Worm (Caenorhabditis elegans) whole organism, midembryonic: ENCODE data around the gene mip-2.

Experiments
- T22C8.4 ChIP-seq: fragments of 200-800 bp; sonication (Bioruptor generic); IDR thresholded peaks from 2 replicates; pipeline ENCODE4 v1.3.6; 2022; ENCODE audit warnings: missing genetic modification characterization, missing compliant biosample characterization
- cog-1 ChIP-seq: sonication (generic microtip); optimal IDR thresholded peaks from 2 replicates; lab custom pipeline; 2016; ENCODE audit warnings: missing genetic modification characterization, missing compliant biosample characterization
- flt-1 ChIP-seq: fragments of 200-800 bp; sonication (Bioruptor generic); IDR thresholded peaks from 2 replicates; pipeline ENCODE4 v1.3.6; 2022; ENCODE audit warnings: missing genetic modification characterization, missing compliant biosample characterization
- klf-2 ChIP-seq: fragments of 200-800 bp; sonication (Bioruptor generic); conservative IDR thresholded peaks from 2 replicates; pipeline ENCODE4 v1.3.6; 2022; ENCODE audit warnings: missing genetic modification reagents, missing genetic modification characterization, missing compliant biosample characterization
- med-1 ChIP-seq: sonication (generic microtip); optimal IDR thresholded peaks from 2 replicates; lab custom pipeline; 2017; ENCODE audit warnings: missing genetic modification characterization, mild to moderate bottlenecking, missing compliant biosample characterization, antibody characterized with exemption, missing genetic modification reagents; ENCODE audit not compliant: insufficient read depth
- ref-1 ChIP-seq: fragments of 200-800 bp; sonication (Bioruptor generic); conservative IDR thresholded peaks from 2 replicates; pipeline ENCODE4 v1.3.6; 2022; ENCODE audit warnings: missing genetic modification reagents, missing genetic modification characterization, missing compliant biosample characterization
- tab-1 ChIP-seq: fragments of 200-800 bp; sonication (Bioruptor generic); IDR thresholded peaks from 2 replicates; pipeline ENCODE4 v1.3.6; 2022; ENCODE audit warnings: missing genetic modification characterization, missing compliant biosample characterization
- ztf-23 ChIP-seq: fragments of 200-800 bp; sonication (Bioruptor generic); IDR thresholded peaks from 2 replicates; pipeline ENCODE4 v1.3.6; 2022; ENCODE audit warnings: missing genetic modification reagents, missing genetic modification characterization, missing compliant biosample characterization
- ztf-29 ChIP-seq: fragments of 200-800 bp; sonication (Bioruptor generic); IDR thresholded peaks from 2 replicates; pipeline ENCODE4 v1.3.6; 2022; ENCODE audit warnings: missing genetic modification reagents, missing genetic modification characterization, missing compliant biosample characterization

ce11 chrV:13716531-13716930 is 44.8 kb upstream of the mip-2 start, which contains the start of gene T01D3.6:
- TF ChIP-seq tab-1 (no peak), ztf-29 (GFP tag; lab: Robert Waterston, UW) (no peak), T22C8.4 (GFP tag; lab: Robert Waterston, UW) (no peak), klf-2 (no peak), ref-1 (GFP tag; lab: Robert Waterston, UW) (no peak), med-1 (GFP tag; lab: Kevin White, UChicago) (no peak), flt-1 (no peak), ztf-23 (GFP tag; lab: Robert Waterston, UW) (no peak), cog-1 (tag; lab: Kevin White, UChicago) (no peak)
